Worm (Caenorhabditis elegans) whole organism, late embryonic: Measurements from ENCODE around the gene Y37E11AM.3.
A peak's percentile ranks its signal among the peaks of the same experiment; 100 is the strongest.

ENCODE experiments used
- C38D4.7 ChIP-seq: fragments of 200-800 bp; sonication (Bioruptor generic); optimal IDR thresholded peaks from 2 replicates; lab custom pipeline; 2018; ENCODE audit warnings: mild to moderate bottlenecking, missing genetic modification characterization, moderate library complexity, missing compliant biosample characterization
- T23F11.4 ChIP-seq: fragments of 200-800 bp; sonication (Bioruptor generic); optimal IDR thresholded peaks from 2 replicates; lab custom pipeline; 2018; ENCODE audit warnings: mild to moderate bottlenecking, missing genetic modification characterization, missing compliant biosample characterization
- Y22D7AL.16 ChIP-seq: sonication (generic microtip); optimal IDR thresholded peaks from 2 replicates; lab custom pipeline; 2016; ENCODE audit warnings: missing genetic modification characterization, missing compliant biosample characterization
- ahr-1 ChIP-seq: sonication (generic microtip); optimal IDR thresholded peaks from 2 replicates; lab custom pipeline; 2016; ENCODE audit warnings: missing genetic modification characterization, missing compliant biosample characterization
- ama-1 ChIP-seq: fragments of 150-350 bp; optimal IDR thresholded peaks from 2 replicates; lab custom pipeline; 2014
- ceh-14 ChIP-seq: sonication (generic microtip); optimal IDR thresholded peaks from 2 replicates; lab custom pipeline; 2016; ENCODE audit warnings: missing genotype, missing genetic modification characterization, missing compliant biosample characterization
- ceh-18 ChIP-seq: sonication (generic microtip); optimal IDR thresholded peaks from 2 replicates; lab custom pipeline; 2016; ENCODE audit warnings: missing genetic modification characterization, missing compliant biosample characterization
- ceh-19 ChIP-seq: fragments of 200-800 bp; sonication (Bioruptor generic); optimal IDR thresholded peaks from 2 replicates; lab custom pipeline; 2018; ENCODE audit warnings: mild to moderate bottlenecking, missing genetic modification characterization, missing compliant biosample characterization
- ceh-2 ChIP-seq: sonication (generic microtip); optimal IDR thresholded peaks from 2 replicates; lab custom pipeline; 2016; ENCODE audit warnings: missing genotype, missing genetic modification characterization, missing compliant biosample characterization
- ceh-6 ChIP-seq: fragments of 200-800 bp; sonication (Bioruptor generic); optimal IDR thresholded peaks from 2 replicates; lab custom pipeline; 2018; ENCODE audit warnings: mild to moderate bottlenecking, missing genetic modification characterization, missing compliant biosample characterization
- che-1 ChIP-seq: sonication (generic microtip); optimal IDR thresholded peaks from 2 replicates; lab custom pipeline; 2016; ENCODE audit warnings: mild to moderate bottlenecking, missing genetic modification characterization, missing compliant biosample characterization
- dmd-4 ChIP-seq: sonication (generic microtip); optimal IDR thresholded peaks from 2 replicates; lab custom pipeline; 2016; ENCODE audit warnings: borderline replicate concordance, missing genetic modification characterization, missing compliant biosample characterization
- dve-1 ChIP-seq: sonication (generic microtip); optimal IDR thresholded peaks from 2 replicates; lab custom pipeline; 2017; ENCODE audit warnings: antibody characterized with exemption, mild to moderate bottlenecking, missing genetic modification characterization, missing compliant biosample characterization
- elt-4 ChIP-seq: sonication (generic microtip); optimal IDR thresholded peaks from 2 replicates; lab custom pipeline; 2016; ENCODE audit warnings: missing genetic modification characterization, missing compliant biosample characterization
- ets-4 ChIP-seq: sonication (generic microtip); optimal IDR thresholded peaks from 2 replicates; lab custom pipeline; 2016; ENCODE audit warnings: missing genetic modification characterization, missing compliant biosample characterization
- fax-1 ChIP-seq: sonication (generic microtip); optimal IDR thresholded peaks from 2 replicates; lab custom pipeline; 2016; ENCODE audit warnings: missing genotype, missing genetic modification characterization, missing compliant biosample characterization
- gmeb-2 ChIP-seq: sonication (generic microtip); optimal IDR thresholded peaks from 2 replicates; lab custom pipeline; 2016; ENCODE audit warnings: missing genetic modification characterization, inconsistent platforms, missing compliant biosample characterization
- hlh-13 ChIP-seq: fragments of 200-800 bp; sonication (Bioruptor generic); optimal IDR thresholded peaks from 2 replicates; lab custom pipeline; 2018; ENCODE audit warnings: mild to moderate bottlenecking, missing genetic modification characterization, missing compliant biosample characterization
- hlh-15 ChIP-seq: sonication (generic microtip); optimal IDR thresholded peaks from 2 replicates; lab custom pipeline; 2016; ENCODE audit warnings: missing genetic modification characterization, missing compliant biosample characterization
- hlh-30 ChIP-seq: sonication (generic microtip); optimal IDR thresholded peaks from 2 replicates; lab custom pipeline; 2017; ENCODE audit warnings: antibody characterized with exemption, missing genetic modification characterization, missing compliant biosample characterization; ENCODE audit not compliant: insufficient read depth
- hlh-6 ChIP-seq: sonication (generic microtip); optimal IDR thresholded peaks from 2 replicates; lab custom pipeline; 2016; ENCODE audit warnings: missing genotype, missing genetic modification characterization, missing compliant biosample characterization
- madf-2 ChIP-seq: sonication (generic microtip); optimal IDR thresholded peaks from 2 replicates; lab custom pipeline; 2017; ENCODE audit warnings: missing genetic modification characterization, missing compliant biosample characterization
- nfya-1 ChIP-seq: sonication (generic microtip); optimal IDR thresholded peaks from 2 replicates; lab custom pipeline; 2017; ENCODE audit warnings: missing genetic modification characterization, mild to moderate bottlenecking, missing compliant biosample characterization, antibody characterized with exemption, moderate library complexity
- nhr-11 ChIP-seq: fragments of 150-350 bp; optimal IDR thresholded peaks from 2 replicates; lab custom pipeline; 2014; ENCODE audit warnings: missing biosample characterization, missing genetic modification characterization
- odd-2 ChIP-seq: sonication (generic microtip); optimal IDR thresholded peaks from 2 replicates; lab custom pipeline; 2017; ENCODE audit warnings: antibody characterized with exemption, mild to moderate bottlenecking, missing genetic modification characterization, missing compliant biosample characterization
- pat-9 ChIP-seq: fragments of 200-800 bp; sonication (Bioruptor generic); optimal IDR thresholded peaks from 2 replicates; lab custom pipeline; 2018; ENCODE audit warnings: mild to moderate bottlenecking, missing genetic modification characterization, moderate library complexity, missing compliant biosample characterization
- pha-2 ChIP-seq: sonication (generic microtip); optimal IDR thresholded peaks from 2 replicates; lab custom pipeline; 2017; ENCODE audit warnings: mild to moderate bottlenecking, missing genetic modification characterization, missing compliant biosample characterization
- pqm-1 ChIP-seq: sonication (generic microtip); optimal IDR thresholded peaks from 2 replicates; lab custom pipeline; 2016; ENCODE audit warnings: missing genetic modification characterization, missing compliant biosample characterization
- pros-1 ChIP-seq: fragments of 150-350 bp; optimal IDR thresholded peaks from 2 replicates; lab custom pipeline; 2014; ENCODE audit warnings: missing biosample characterization, missing genetic modification reagents, missing genetic modification characterization
- rnt-1 ChIP-seq: sonication (generic microtip); optimal IDR thresholded peaks from 2 replicates; lab custom pipeline; 2016; ENCODE audit warnings: missing genetic modification characterization, missing compliant biosample characterization
- syd-9 ChIP-seq: sonication (generic microtip); optimal IDR thresholded peaks from 2 replicates; lab custom pipeline; 2016; ENCODE audit warnings: mild to moderate bottlenecking, missing genetic modification characterization, moderate library complexity, missing compliant biosample characterization
- tbx-7 ChIP-seq: sonication (generic microtip); optimal IDR thresholded peaks from 2 replicates; lab custom pipeline; 2016; ENCODE audit warnings: missing genotype, missing genetic modification characterization, missing compliant biosample characterization
- ttx-3 ChIP-seq: sonication (generic microtip); optimal IDR thresholded peaks from 2 replicates; lab custom pipeline; 2016; ENCODE audit warnings: missing genetic modification reagents, missing genetic modification characterization, missing compliant biosample characterization
- unc-3 ChIP-seq, 2 experiments: fragments of 200-800 bp in 1 of 2; sonication (Bioruptor generic) in 1 of 2; sonication (generic microtip) in 1 of 2; conservative IDR thresholded peaks in 1 of 2; optimal IDR thresholded peaks in 1 of 2; 2 replicates each; pipeline versions ENCODE4 v1.3.6 to Lab custom; 2016 to 2022; ENCODE audit warnings: missing compliant biosample characterization in 2 of 2, missing genetic modification characterization in 2 of 2, missing genetic modification reagents in 1 of 2
- unc-55 ChIP-seq: sonication (generic microtip); optimal IDR thresholded peaks from 2 replicates; lab custom pipeline; 2017; ENCODE audit warnings: missing biosample characterization, missing genetic modification reagents, missing genetic modification characterization
- unc-86 ChIP-seq: sonication (generic microtip); optimal IDR thresholded peaks from 2 replicates; lab custom pipeline; 2016; ENCODE audit warnings: missing genetic modification characterization, missing compliant biosample characterization
- zip-5 ChIP-seq: sonication (generic microtip); optimal IDR thresholded peaks from 2 replicates; lab custom pipeline; 2016; ENCODE audit warnings: missing genetic modification characterization, missing compliant biosample characterization

Gene Y37E11AM.3

ce11 chrIV:3759823-3760222 lies 40.9 kb upstream of the Y37E11AM.3 start:
- TF ChIP-seq pqm-1 (tag; lab: Kevin White, UChicago) = no peak
- TF ChIP-seq syd-9 = no peak
- peak; percentile 57 for TF ChIP-seq unc-55 (GFP tag; lab: Kevin White, UChicago)

DNA sequence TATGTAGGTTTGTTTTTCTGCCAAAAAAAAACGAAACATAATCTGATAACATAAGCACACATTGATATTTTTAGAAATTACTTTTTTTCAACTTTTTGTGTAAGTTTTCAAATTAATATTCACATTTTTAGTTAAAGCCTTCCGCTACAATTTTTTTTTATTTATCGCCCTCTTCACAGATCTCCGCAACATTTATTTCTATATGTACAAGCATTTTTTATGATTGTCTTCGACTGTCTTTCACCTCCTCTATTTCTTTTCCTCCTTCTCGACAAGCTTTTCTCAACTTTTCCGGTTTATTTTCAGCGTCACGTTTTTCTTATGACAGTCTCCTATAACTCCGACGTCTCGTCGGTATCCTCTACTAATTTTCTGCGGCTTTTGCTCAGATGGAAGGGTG lies 37.0 kb upstream of the Y37E11AM.3 start, which contains the start of gene best-20:
Gene best-20 (plus strand): TSS at position 301 of the 400 bp plus-strand sequence.
- TF ChIP-seq che-1 (tag; lab: Kevin White, UChicago) (no peak), ama-1 (no peak), fax-1 (tag; lab: Kevin White, UChicago) (no peak), ceh-19 (no peak), ceh-2 (tag; lab: Kevin White, UChicago) (no peak), tbx-7 (tag; lab: Kevin White, UChicago) (no peak), dmd-4 (tag; lab: Kevin White, UChicago) (no peak), unc-3 (GFP tag; conservative IDR thresholded peaks at IDR 0.05; lab: Robert Waterston, UW) (no peak), unc-3 (tag; optimal IDR thresholded peaks at IDR 0.05; lab: Kevin White, UChicago) (no peak), ets-4 (no peak), T23F11.4 (no peak), pros-1 (tag; lab: Kevin White, UChicago) (no peak), odd-2 (no peak), ttx-3 (no peak), ahr-1 (tag; lab: Kevin White, UChicago) (no peak), pat-9 (tag; lab: Kevin White, UChicago) (no peak)

- TF ChIP-seq zip-5 (tag; lab: Kevin White, UChicago) = no peak
- TF ChIP-seq madf-2 (tag; lab: Kevin White, UChicago) = no peak
- TF ChIP-seq ceh-6 (GFP tag; lab: Kevin White, UChicago) = no peak
- no peak for TF ChIP-seq hlh-6 (tag; lab: Kevin White, UChicago)
- no peak for TF ChIP-seq nhr-11 (tag; lab: Kevin White, UChicago)
- no peak for TF ChIP-seq elt-4
- TF ChIP-seq unc-86 (tag; lab: Kevin White, UChicago) = no peak
- TF ChIP-seq hlh-15 (tag; lab: Kevin White, UChicago) = no peak
- TF ChIP-seq dmd-4 (tag; lab: Kevin White, UChicago) = no peak
- no peak for TF ChIP-seq dve-1 (tag; lab: Kevin White, UChicago)
- TF ChIP-seq pha-2 = no peak
- TF ChIP-seq C38D4.7 (GFP tag; lab: Kevin White, UChicago) = no peak
- TF ChIP-seq gmeb-2 (tag; lab: Kevin White, UChicago) = no peak
These were observed 36.4 kb upstream of the Y37E11AM.3 start, which contains the start of gene Y37E11AR.7 for ce11 chrIV:3755355-3755754. Gene Y37E11AR.7 (minus strand): TSS chrIV:3755455.

DNA sequence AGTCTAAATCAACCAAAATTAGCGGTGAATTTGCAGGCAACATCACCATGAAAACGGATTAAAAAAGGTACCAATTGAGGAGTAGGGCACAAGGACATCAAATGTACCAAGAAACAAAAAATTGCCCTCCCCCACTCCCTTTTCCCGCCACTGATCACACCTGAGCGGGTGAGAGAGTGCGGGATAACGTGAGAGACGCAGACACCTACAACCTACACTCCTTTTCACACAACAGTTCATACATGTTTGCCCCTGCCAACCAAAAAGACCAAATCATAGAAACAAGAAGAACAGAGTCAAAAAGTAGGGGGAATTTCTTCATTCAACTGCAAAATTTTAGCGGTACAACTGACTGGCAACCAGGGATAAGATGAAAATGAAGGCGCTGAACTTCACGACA lies 33.3 kb upstream of the Y37E11AM.3 start:
- no peak for TF ChIP-seq hlh-30 (tag; lab: Kevin White, UChicago)
- no peak for TF ChIP-seq unc-55 (GFP tag; lab: Kevin White, UChicago)
- TF ChIP-seq gmeb-2 (tag; lab: Kevin White, UChicago) = no peak
- no peak for TF ChIP-seq ceh-18 (tag; lab: Kevin White, UChicago)
- TF ChIP-seq ceh-14 (tag; lab: Kevin White, UChicago) = no peak
- no peak for TF ChIP-seq hlh-13
- no peak for TF ChIP-seq nfya-1 (tag; lab: Kevin White, UChicago)
- no peak for TF ChIP-seq ceh-2 (tag; lab: Kevin White, UChicago)
- no peak for TF ChIP-seq pha-2
- TF ChIP-seq Y22D7AL.16 (tag; lab: Kevin White, UChicago) = no peak
- TF ChIP-seq ttx-3 = no peak
- no peak for TF ChIP-seq rnt-1 (tag; lab: Kevin White, UChicago)
- TF ChIP-seq, all 69 proteins: peak for 0
